Worm (Caenorhabditis elegans): Measurements from ENCODE around the gene T03F6.10.

DNA sequence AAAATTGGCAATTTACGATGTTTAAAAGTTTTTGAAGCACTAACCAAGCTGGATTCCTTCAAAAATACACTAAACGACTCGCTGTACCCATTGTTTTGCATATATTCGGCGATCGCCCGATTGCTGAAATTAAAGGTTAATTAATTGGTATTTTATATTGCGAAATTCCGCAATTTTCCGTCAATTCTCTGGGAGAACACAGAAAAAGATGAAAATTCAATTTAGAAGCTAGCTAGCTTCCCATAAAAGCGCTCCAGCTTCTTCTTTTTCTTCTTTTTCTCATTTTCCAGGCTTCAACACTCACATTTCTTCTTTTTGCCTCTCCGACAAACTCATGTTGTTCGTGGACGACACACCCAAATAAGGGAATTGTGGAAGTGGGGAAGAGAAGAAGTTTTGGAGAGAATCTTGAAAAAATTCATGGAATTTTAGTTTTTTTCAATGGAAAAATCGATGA lies 1.8 kb downstream of the T03F6.10 start, which contains the start of gene lis-1:
- TF ChIP-seq ceh-40 (GFP tag; IDR thresholded peaks at IDR 0.05) (no peak), ama-1 (optimal IDR thresholded peaks at IDR 0.05) (no peak), ama-1 (GFP tag; optimal IDR thresholded peaks at IDR 0.05) (no peak), chd-7 (tag; optimal IDR thresholded peaks at IDR 0.05) (no peak), unc-62 (GFP tag; optimal IDR thresholded peaks at IDR 0.05) (no peak), C06A6.2 (GFP tag; conservative IDR thresholded peaks at IDR 0.05) (no peak), pha-4 (tag; optimal IDR thresholded peaks at IDR 0.05) (no peak), dpff-1 (tag; optimal IDR thresholded peaks at IDR 0.05) (no peak), sea-2 (GFP tag; IDR thresholded peaks at IDR 0.05) (no peak)

All from whole organism, young adult.